Fruit fly (Drosophila melanogaster): ENCODE data around the gene Prosalpha2.
"Not testable (repeated sequence)": the region's sequence is repeated elsewhere in the genome, so short reads cannot be mapped to it uniquely, and the experiment has no call there.

The Prosalpha2 gene

DNA sequence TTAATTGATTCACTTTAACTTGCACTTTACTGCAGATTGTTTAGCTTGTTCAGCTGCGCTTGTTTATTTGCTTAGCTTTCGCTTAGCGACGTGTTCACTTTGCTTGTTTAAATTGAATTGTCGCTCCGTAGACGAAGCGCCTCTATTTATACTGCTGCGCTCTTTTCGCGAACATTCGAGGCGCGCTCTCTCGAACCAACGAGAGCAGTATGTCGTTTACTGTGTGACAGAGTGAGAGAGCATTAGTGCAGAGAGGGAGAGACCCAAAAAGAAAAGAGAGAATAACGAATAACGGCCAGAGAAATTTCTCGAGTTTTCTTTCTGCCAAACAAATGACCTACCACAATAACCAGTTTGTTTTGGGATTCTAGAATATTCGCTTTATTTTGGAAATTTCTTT lies 36.6 kb downstream of the Prosalpha2 start, which contains the start of gene Hsp70Ba:
Gene Hsp70Ba, minus strand, starts transcription at position 102 of the 400 bp plus-strand sequence.
- TF ChIP-seq CG5204, toe, Mnt (GFP tag; optimal IDR thresholded peaks at IDR 0.05): not testable (repeated sequence)
